Worm (Caenorhabditis elegans) whole organism, late embryonic: Measurements from ENCODE around the gene pbs-3.

ENCODE experiments used
- ama-1 ChIP-seq: fragments of 150-350 bp; optimal IDR thresholded peaks from 2 replicates; lab custom pipeline; 2014
- ceh-18 ChIP-seq: sonication (generic microtip); optimal IDR thresholded peaks from 2 replicates; lab custom pipeline; 2016; ENCODE audit warnings: missing genetic modification characterization, missing compliant biosample characterization
- ceh-6 ChIP-seq: fragments of 200-800 bp; sonication (Bioruptor generic); optimal IDR thresholded peaks from 2 replicates; lab custom pipeline; 2018; ENCODE audit warnings: mild to moderate bottlenecking, missing genetic modification characterization, missing compliant biosample characterization
- ceh-9 ChIP-seq: sonication (generic microtip); optimal IDR thresholded peaks from 2 replicates; lab custom pipeline; 2016; ENCODE audit warnings: mild to moderate bottlenecking, missing genetic modification characterization, inconsistent platforms, missing compliant biosample characterization
- eyg-1 ChIP-seq: sonication (generic microtip); optimal IDR thresholded peaks from 2 replicates; lab custom pipeline; 2016; ENCODE audit warnings: missing genotype, missing genetic modification characterization, missing compliant biosample characterization
- fkh-6 ChIP-seq: sonication (generic microtip); optimal IDR thresholded peaks from 2 replicates; lab custom pipeline; 2016; ENCODE audit warnings: missing genetic modification characterization, missing compliant biosample characterization
- lin-11 ChIP-seq: fragments of 200-800 bp; sonication (Bioruptor generic); optimal IDR thresholded peaks from 2 replicates; lab custom pipeline; 2018; ENCODE audit warnings: mild to moderate bottlenecking, missing genetic modification characterization, missing compliant biosample characterization
- nhr-11 ChIP-seq: fragments of 150-350 bp; optimal IDR thresholded peaks from 2 replicates; lab custom pipeline; 2014; ENCODE audit warnings: missing biosample characterization, missing genetic modification characterization
- odd-2 ChIP-seq: sonication (generic microtip); optimal IDR thresholded peaks from 2 replicates; lab custom pipeline; 2017; ENCODE audit warnings: antibody characterized with exemption, mild to moderate bottlenecking, missing genetic modification characterization, missing compliant biosample characterization
- pha-2 ChIP-seq: sonication (generic microtip); optimal IDR thresholded peaks from 2 replicates; lab custom pipeline; 2017; ENCODE audit warnings: mild to moderate bottlenecking, missing genetic modification characterization, missing compliant biosample characterization
- pros-1 ChIP-seq: fragments of 150-350 bp; optimal IDR thresholded peaks from 2 replicates; lab custom pipeline; 2014; ENCODE audit warnings: missing biosample characterization, missing genetic modification reagents, missing genetic modification characterization
- sox-2 ChIP-seq: fragments of 200-800 bp; sonication (Bioruptor generic); IDR thresholded peaks from 2 replicates; pipeline ENCODE4 v1.3.6; 2022; ENCODE audit warnings: missing genetic modification reagents, missing genetic modification characterization, missing compliant biosample characterization
- tbx-7 ChIP-seq: sonication (generic microtip); optimal IDR thresholded peaks from 2 replicates; lab custom pipeline; 2016; ENCODE audit warnings: missing genotype, missing genetic modification characterization, missing compliant biosample characterization
- unc-86 ChIP-seq: sonication (generic microtip); optimal IDR thresholded peaks from 2 replicates; lab custom pipeline; 2016; ENCODE audit warnings: missing genetic modification characterization, missing compliant biosample characterization

ce11 chrII:4953289-4953688, 1.9 kb downstream of the pbs-3 start, which contains the start of gene ndx-3:
- TF ChIP-seq lin-11 (tag; lab: Kevin White, UChicago) (no peak), tbx-7 (tag; lab: Kevin White, UChicago) (no peak), unc-86 (tag; lab: Kevin White, UChicago) (no peak), odd-2 (tag; lab: Kevin White, UChicago) (no peak), ama-1 (lab: Kevin White, UChicago) (no peak), pros-1 (no peak), fkh-6 (no peak), ceh-18 (tag; lab: Kevin White, UChicago) (no peak), nhr-11 (tag; lab: Kevin White, UChicago) (no peak), ceh-6 (GFP tag; lab: Kevin White, UChicago) (no peak), eyg-1 (no peak), sox-2 (GFP tag; lab: Robert Waterston, UW) (no peak), pha-2 (tag; lab: Kevin White, UChicago) (no peak), ceh-9 (tag; lab: Kevin White, UChicago) (no peak)
